Worm (Caenorhabditis elegans) whole organism, L3 larva: ENCODE data around the gene F54B11.5.

ENCODE experiments used
- ceh-82 ChIP-seq: fragments of 150-350 bp; optimal IDR thresholded peaks from 2 replicates; lab custom pipeline; 2014; ENCODE audit warnings: missing biosample characterization, missing genetic modification characterization
- nhr-25 ChIP-seq: sonication (generic microtip); optimal IDR thresholded peaks from 2 replicates; lab custom pipeline; 2017; ENCODE audit warnings: missing biosample characterization, missing genetic modification characterization
- nhr-76 ChIP-seq: fragments of 150-350 bp; sonication (generic microtip); optimal IDR thresholded peaks from 5 replicates; lab custom pipeline; 2014; ENCODE audit warnings: missing biosample characterization, missing genetic modification characterization
- skn-1 ChIP-seq: fragments of 150-350 bp; optimal IDR thresholded peaks from 2 replicates; lab custom pipeline; 2014; ENCODE audit warnings: missing biosample characterization, missing genetic modification characterization
- unc-39 ChIP-seq: sonication (generic microtip); optimal IDR thresholded peaks from 4 replicates; lab custom pipeline; 2017; ENCODE audit warnings: missing biosample characterization, missing genetic modification characterization
- unc-62 ChIP-seq: fragments of 150-350 bp; sonication (generic microtip); optimal IDR thresholded peaks from 4 replicates; lab custom pipeline; 2014; ENCODE audit warnings: missing biosample characterization, missing genetic modification reagents, missing genetic modification characterization
- zag-1 ChIP-seq: fragments of 150-350 bp; optimal IDR thresholded peaks from 2 replicates; lab custom pipeline; 2014; ENCODE audit warnings: missing biosample characterization, missing genetic modification characterization
- ztf-4 ChIP-seq: fragments of 150-350 bp; optimal IDR thresholded peaks from 2 replicates; lab custom pipeline; 2014; ENCODE audit warnings: missing biosample characterization, missing genetic modification characterization

DNA sequence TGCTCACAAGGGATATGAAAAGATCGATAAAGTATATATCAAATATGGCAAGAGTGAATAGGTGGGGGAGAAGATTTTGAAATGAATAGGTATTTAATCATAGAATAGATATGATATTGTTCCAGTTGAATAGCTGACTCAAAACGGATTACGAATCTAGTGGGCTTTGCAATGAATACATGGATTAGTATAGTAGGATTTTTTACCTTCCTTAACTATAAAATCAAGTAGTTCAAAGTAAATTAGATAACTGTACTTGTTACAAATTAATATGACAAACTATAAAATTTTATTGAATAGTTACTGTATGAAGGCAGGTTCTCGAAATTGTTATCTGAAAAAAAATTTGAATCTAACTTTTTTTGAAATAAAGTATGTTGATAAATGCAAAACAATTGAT lies 45.0 kb downstream of the F54B11.5 start, which contains the start of gene odr-1:
- TF ChIP-seq skn-1 (tag; lab: Kevin White, UChicago), result no peak
- TF ChIP-seq ztf-4 (tag; lab: Kevin White, UChicago), result no peak
- TF ChIP-seq nhr-76 (tag; lab: Kevin White, UChicago), result no peak
- TF ChIP-seq zag-1 (tag; lab: Kevin White, UChicago), result no peak
- no peak for TF ChIP-seq nhr-25
- no peak for TF ChIP-seq ceh-82 (tag; lab: Kevin White, UChicago)
- no peak for TF ChIP-seq unc-62 (GFP tag; lab: Kevin White, UChicago)
- no peak for TF ChIP-seq unc-39 (tag; lab: Kevin White, UChicago)
